Worm (Caenorhabditis elegans) whole organism, young adult: ENCODE data around the gene rnf-113.

ENCODE experiments used
- B0035.1 ChIP-seq: sonication (generic microtip); optimal IDR thresholded peaks from 2 replicates; lab custom pipeline; 2016; ENCODE audit warnings: missing genetic modification characterization, mild to moderate bottlenecking, missing compliant biosample characterization, missing genotype, missing genetic modification reagents
- B0261.1 ChIP-seq: sonication (generic microtip); optimal IDR thresholded peaks from 2 replicates; lab custom pipeline; 2016; ENCODE audit warnings: mild to moderate bottlenecking, missing genetic modification characterization, moderate library complexity, missing compliant biosample characterization
- B0336.3 ChIP-seq: fragments of 200-800 bp; sonication (Bioruptor generic); IDR thresholded peaks from 2 replicates; pipeline ENCODE4 v1.3.6; 2022; ENCODE audit warnings: missing genetic modification characterization, missing compliant biosample characterization
- D2030.7 ChIP-seq: fragments of 200-800 bp; sonication (Bioruptor generic); IDR thresholded peaks from 2 replicates; pipeline ENCODE4 v1.3.6; 2022; ENCODE audit warnings: missing genetic modification reagents, missing genetic modification characterization, missing compliant biosample characterization
- F55B11.4 ChIP-seq: sonication (generic microtip); optimal IDR thresholded peaks from 2 replicates; lab custom pipeline; 2016; ENCODE audit warnings: missing compliant biosample characterization, missing genetic modification characterization, borderline replicate concordance; ENCODE audit not compliant: insufficient read depth
- ama-1 ChIP-seq, 3 experiments: fragments of 150-350 bp in 1 of 3; sonication (generic microtip) in 2 of 3; optimal IDR thresholded peaks; 2 replicates each; lab custom pipeline; 2014 to 2018; ENCODE audit warnings: missing biosample characterization in 2 of 3, missing genetic modification characterization in 2 of 3, missing genetic modification reagents in 2 of 3
- attf-6 ChIP-seq: fragments of 200-800 bp; sonication (Bioruptor generic); IDR thresholded peaks from 2 replicates; pipeline ENCODE4 v1.3.6; 2022; ENCODE audit warnings: missing genetic modification reagents, missing genetic modification characterization, missing compliant biosample characterization
- ceh-27 ChIP-seq: fragments of 200-800 bp; sonication (Bioruptor generic); optimal IDR thresholded peaks from 2 replicates; lab custom pipeline; 2018; ENCODE audit warnings: mild to moderate bottlenecking, missing genetic modification characterization, moderate library complexity, missing compliant biosample characterization
- ceh-91 ChIP-seq: fragments of 200-800 bp; sonication (Bioruptor generic); IDR thresholded peaks from 2 replicates; pipeline ENCODE4 v1.3.6; 2022; ENCODE audit warnings: missing genetic modification reagents, missing genetic modification characterization, missing compliant biosample characterization
- dpl-1 ChIP-seq: fragments of 150-350 bp; optimal IDR thresholded peaks from 2 replicates; lab custom pipeline; 2014; ENCODE audit warnings: missing biosample characterization, missing genetic modification reagents, missing genetic modification characterization
- ekl-4 ChIP-seq: fragments of 200-800 bp; sonication (Bioruptor generic); IDR thresholded peaks from 2 replicates; pipeline ENCODE4 v1.3.6; 2022; ENCODE audit warnings: missing genetic modification reagents, missing genetic modification characterization, missing compliant biosample characterization
- hrde-1 ChIP-seq: sonication (generic microtip); optimal IDR thresholded peaks from 2 replicates; lab custom pipeline; 2016; ENCODE audit warnings: missing genetic modification characterization, mild to moderate bottlenecking, missing compliant biosample characterization, moderate library complexity, missing genotype, missing genetic modification reagents, borderline replicate concordance
- let-526 ChIP-seq: fragments of 200-800 bp; sonication (Bioruptor generic); IDR thresholded peaks from 2 replicates; pipeline ENCODE4 v1.3.6; 2022; ENCODE audit warnings: missing genetic modification reagents, missing genetic modification characterization, missing compliant biosample characterization
- let-607 ChIP-seq, 2 experiments: fragments of 200-800 bp in 1 of 2; sonication (Bioruptor generic) in 1 of 2; sonication (generic microtip) in 1 of 2; optimal IDR thresholded peaks; 2 replicates each; lab custom pipeline; 2016 to 2018; ENCODE audit warnings: mild to moderate bottlenecking in 2 of 2, missing compliant biosample characterization in 2 of 2, missing genetic modification characterization in 2 of 2, moderate library complexity in 2 of 2, missing genotype in 1 of 2
- lin-35 ChIP-seq, 3 experiments: fragments of 150-350 bp in 2 of 3; sonication (generic microtip) in 1 of 3; optimal IDR thresholded peaks; 2 replicates each; lab custom pipeline; 2014 to 2018; ENCODE audit warnings: missing biosample characterization in 3 of 3, missing genetic modification characterization in 3 of 3, missing genetic modification reagents in 3 of 3
- lin-54 ChIP-seq: fragments of 200-800 bp; sonication (Bioruptor generic); optimal IDR thresholded peaks from 2 replicates; lab custom pipeline; 2018; ENCODE audit warnings: mild to moderate bottlenecking, missing genetic modification characterization, missing compliant biosample characterization
- madf-10 ChIP-seq: sonication (generic microtip); optimal IDR thresholded peaks from 2 replicates; lab custom pipeline; 2016; ENCODE audit warnings: mild to moderate bottlenecking, missing genetic modification characterization, missing compliant biosample characterization
- mes-4 ChIP-seq: sonication (generic microtip); optimal IDR thresholded peaks from 2 replicates; lab custom pipeline; 2016; ENCODE audit warnings: missing genotype, missing genetic modification characterization, missing compliant biosample characterization
- mxl-1 ChIP-seq: sonication (generic microtip); optimal IDR thresholded peaks from 2 replicates; lab custom pipeline; 2016; ENCODE audit warnings: missing genetic modification characterization, missing compliant biosample characterization
- nfya-1 ChIP-seq: sonication (generic microtip); optimal IDR thresholded peaks from 2 replicates; lab custom pipeline; 2017; ENCODE audit warnings: antibody characterized with exemption, missing compliant biosample characterization, missing genetic modification characterization, borderline replicate concordance; ENCODE audit not compliant: insufficient read depth
- nfyb-1 ChIP-seq: fragments of 200-800 bp; sonication (Bioruptor generic); IDR thresholded peaks from 2 replicates; pipeline ENCODE4 v1.3.6; 2022; ENCODE audit warnings: missing genetic modification reagents, missing genetic modification characterization, missing compliant biosample characterization
- nhr-90 ChIP-seq: sonication (generic microtip); optimal IDR thresholded peaks from 2 replicates; lab custom pipeline; 2016; ENCODE audit warnings: missing genotype, mild to moderate bottlenecking, missing genetic modification characterization, missing compliant biosample characterization
- rec-8 ChIP-seq, 2 experiments: sonication (generic microtip); optimal IDR thresholded peaks; 2 replicates each; lab custom pipeline; 2016; ENCODE audit warnings: mild to moderate bottlenecking in 2 of 2, missing genetic modification characterization in 2 of 2, missing genetic modification reagents in 2 of 2, missing genotype in 2 of 2, missing biosample characterization in 1 of 2, missing compliant biosample characterization in 1 of 2, moderate library complexity in 1 of 2
- repo-1 ChIP-seq: sonication (generic microtip); optimal IDR thresholded peaks from 2 replicates; lab custom pipeline; 2017; ENCODE audit warnings: mild to moderate bottlenecking, missing genetic modification characterization, missing compliant biosample characterization
- snpc-1.3 ChIP-seq: sonication (generic microtip); optimal IDR thresholded peaks from 2 replicates; lab custom pipeline; 2017; ENCODE audit warnings: missing genetic modification characterization, mild to moderate bottlenecking, missing compliant biosample characterization, antibody characterized with exemption, moderate library complexity, missing genotype, missing genetic modification reagents; ENCODE audit not compliant: insufficient read depth
- xnd-1 ChIP-seq: sonication (generic microtip); optimal IDR thresholded peaks from 2 replicates; lab custom pipeline; 2016; ENCODE audit warnings: missing genotype, missing genetic modification reagents, missing genetic modification characterization, missing compliant biosample characterization
- zfh-2 ChIP-seq: fragments of 200-800 bp; sonication (Bioruptor generic); conservative IDR thresholded peaks from 2 replicates; pipeline ENCODE4 v1.3.6; 2022; ENCODE audit warnings: missing genetic modification reagents, missing genetic modification characterization, missing compliant biosample characterization
- ztf-18 ChIP-seq: sonication (generic microtip); optimal IDR thresholded peaks from 2 replicates; lab custom pipeline; 2016; ENCODE audit warnings: missing genotype, mild to moderate bottlenecking, missing genetic modification characterization, missing compliant biosample characterization
- ztf-25 ChIP-seq: fragments of 200-800 bp; sonication (Bioruptor generic); IDR thresholded peaks from 2 replicates; pipeline ENCODE4 v1.3.6; 2022; ENCODE audit warnings: missing genetic modification reagents, missing genetic modification characterization, missing compliant biosample characterization
- ztf-6 ChIP-seq: fragments of 200-800 bp; sonication (Bioruptor generic); IDR thresholded peaks from 2 replicates; pipeline ENCODE4 v1.3.6; 2022; ENCODE audit warnings: missing genetic modification reagents, missing genetic modification characterization, missing compliant biosample characterization

The rnf-113 gene

DNA sequence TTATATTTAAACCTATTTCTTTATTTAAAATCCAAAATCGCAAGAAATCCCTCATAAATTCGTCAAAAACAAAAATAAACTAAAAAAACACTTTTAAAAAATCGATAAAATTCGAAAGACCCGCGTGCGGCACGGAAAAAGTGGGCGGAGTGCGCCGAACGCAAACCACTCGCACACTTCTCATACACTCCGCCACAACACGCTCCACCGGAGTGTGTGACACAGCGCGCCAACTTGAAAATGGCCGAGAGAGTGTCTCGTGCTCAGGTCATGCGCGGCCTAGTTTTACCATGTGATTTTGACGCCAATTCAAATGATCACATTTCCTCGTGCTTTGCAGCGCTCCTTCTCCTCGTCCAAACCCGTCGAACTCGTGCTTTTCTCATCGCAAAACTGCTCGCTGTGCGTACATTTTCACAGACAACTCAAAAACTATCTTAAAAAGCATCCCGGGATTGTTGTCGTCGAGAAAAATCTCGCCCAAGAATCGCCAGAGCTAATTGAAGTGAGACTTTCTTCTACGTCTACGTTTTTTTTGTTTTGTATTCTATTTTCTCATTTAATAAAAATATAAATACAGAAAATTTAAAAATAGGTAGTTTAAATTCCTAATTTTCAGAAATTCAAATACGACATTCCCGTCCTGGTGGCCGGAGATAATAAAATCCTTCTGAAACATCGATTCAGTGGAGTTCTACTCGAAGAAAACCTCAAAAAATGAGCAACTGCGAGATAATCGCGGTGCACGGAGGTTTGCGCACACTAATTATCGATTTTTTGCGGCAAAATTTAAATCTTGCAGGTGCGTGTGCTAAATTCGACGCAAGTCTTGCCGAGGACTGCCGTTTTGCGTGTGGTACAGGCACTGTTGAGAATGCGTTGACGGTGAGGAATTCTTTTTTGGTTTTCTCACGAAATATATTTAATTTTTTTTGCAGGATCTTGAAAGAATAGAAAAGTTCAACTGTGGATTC is 1.9 kb upstream of the rnf-113 start, which contains the start of gene tasp-1 (continued):
- TF ChIP-seq nfya-1 (tag; lab: Kevin White, UChicago) = no peak
- TF ChIP-seq ztf-18 = peak; percentile 93

ce11 chrIII:10758422-10758821 is 982 bp upstream of the rnf-113 start, which contains the start of gene K01G5.10:
Gene K01G5.10 (minus strand): TSS chrIII:10758522.
- TF ChIP-seq F55B11.4 (tag; lab: Kevin White, UChicago) = no peak
- no peak for TF ChIP-seq snpc-1.3
- no peak for TF ChIP-seq nfyb-1 (GFP tag; lab: Robert Waterston, UW)
- no peak for TF ChIP-seq attf-6 (GFP tag; lab: Robert Waterston, UW)
- TF ChIP-seq mes-4 (tag; lab: Kevin White, UChicago) = no peak
- TF ChIP-seq ztf-25 (GFP tag; lab: Robert Waterston, UW) = no peak
- TF ChIP-seq repo-1 (tag; lab: Kevin White, UChicago) = no peak
- TF ChIP-seq let-607 (tag; optimal IDR thresholded peaks at IDR 0.05; lab: Kevin White, UChicago) = no peak
- TF ChIP-seq mxl-1 (tag; lab: Kevin White, UChicago) = no peak
- TF ChIP-seq B0336.3 = no peak
- no peak for TF ChIP-seq zfh-2
- no peak for TF ChIP-seq lin-54 (GFP tag; lab: Kevin White, UChicago)
- TF ChIP-seq ztf-6 (GFP tag; lab: Robert Waterston, UW) = no peak
- TF ChIP-seq ceh-91 (GFP tag; lab: Robert Waterston, UW) = no peak
- TF ChIP-seq let-526 (GFP tag; lab: Robert Waterston, UW) = no peak
- TF ChIP-seq B0035.1 (tag; lab: Kevin White, UChicago) = no peak

DNA sequence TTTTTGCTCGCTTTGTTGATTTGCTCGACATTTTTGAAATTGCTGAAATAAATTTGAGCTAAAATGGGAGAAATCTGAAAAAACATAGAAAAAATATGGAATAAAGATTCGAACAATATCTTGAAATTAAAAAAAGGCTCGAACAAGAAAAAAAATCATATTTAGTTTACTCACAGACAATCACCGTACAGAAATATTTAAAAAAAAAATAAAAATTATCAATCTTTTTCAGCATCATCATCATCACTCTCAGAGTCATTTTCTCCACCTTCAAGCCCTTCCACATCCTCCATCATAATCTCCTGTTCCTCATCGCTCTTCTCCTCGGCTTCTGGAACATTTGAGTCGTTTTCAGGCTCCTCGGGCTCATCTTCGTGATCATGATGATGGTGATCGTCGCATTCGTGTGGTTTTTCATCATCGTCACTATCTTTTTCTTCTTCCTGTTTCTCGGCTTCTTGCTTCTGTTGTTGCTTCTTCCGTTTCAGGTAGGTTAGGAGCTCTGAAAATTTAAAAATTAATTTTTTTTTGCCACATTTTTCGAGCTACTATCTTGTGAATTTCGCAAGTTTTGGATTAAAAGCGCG is 1.9 kb downstream of the rnf-113 start, which contains the start of gene hpl-2:
Gene hpl-2, minus strand, starts transcription at position 51 of the 587 bp plus-strand sequence.
- TF ChIP-seq xnd-1 (tag; lab: Kevin White, UChicago) (no peak), madf-10 (tag; lab: Kevin White, UChicago) (no peak), hrde-1 (tag; lab: Kevin White, UChicago) (no peak), lin-35 (GFP tag; optimal IDR thresholded peaks at IDR 0.05; lab: Kevin White, UChicago) (peak in 1 of 3 experiments; percentile 36), dpl-1 (GFP tag; lab: Kevin White, UChicago) (no peak)

DNA sequence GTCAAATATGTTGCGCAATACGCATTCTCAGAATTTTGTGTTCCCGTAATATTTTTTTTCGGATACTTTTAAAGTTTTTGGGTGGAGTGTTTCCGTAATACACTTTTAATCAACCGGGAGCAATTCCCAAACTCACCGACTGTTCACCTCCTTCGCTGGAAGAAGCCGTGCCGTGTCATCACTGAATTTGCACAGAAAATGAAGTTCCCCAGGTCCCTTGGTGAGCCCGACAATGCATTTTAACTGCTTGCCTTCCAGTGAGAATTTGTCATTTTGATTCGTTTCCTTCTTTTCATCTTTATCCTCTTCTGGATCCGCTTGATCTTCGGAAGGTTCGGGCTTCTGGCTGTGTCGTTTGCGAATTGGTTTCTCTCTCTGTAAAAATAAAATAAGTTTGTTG is 3.1 kb downstream of the rnf-113 start:
- TF ChIP-seq ama-1 (optimal IDR thresholded peaks at IDR 0.05; lab: Kevin White, UChicago) = no peak
- TF ChIP-seq ama-1 (GFP tag; optimal IDR thresholded peaks at IDR 0.05; lab: Kevin White, UChicago) = no peak
- TF ChIP-seq ekl-4 (GFP tag; lab: Robert Waterston, UW) = no peak
- TF ChIP-seq B0261.1 = no peak
- TF ChIP-seq ceh-27 (GFP tag; lab: Kevin White, UChicago) = no peak
- TF ChIP-seq rec-8 (tag; optimal IDR thresholded peaks at IDR 0.05; lab: Kevin White, UChicago) = no peak
- TF ChIP-seq D2030.7 (GFP tag; lab: Robert Waterston, UW) = no peak
- TF ChIP-seq nhr-90 (tag; lab: Kevin White, UChicago) = no peak
- no peak for TF ChIP-seq zfh-2
- TF ChIP-seq ztf-25 (GFP tag; lab: Robert Waterston, UW) = no peak
